Worm (Caenorhabditis elegans) whole organism, L2 larva: ENCODE data around the gene F33D4.6.

Experiments used
- C34F6.9 ChIP-seq: fragments of 150-350 bp; optimal IDR thresholded peaks from 2 replicates; lab custom pipeline; 2014; ENCODE audit warnings: missing biosample characterization, missing genetic modification characterization
- F13H6.1 ChIP-seq: sonication (generic microtip); optimal IDR thresholded peaks from 2 replicates; lab custom pipeline; 2016; ENCODE audit warnings: missing genetic modification characterization, missing compliant biosample characterization
- R02D3.7 ChIP-seq: fragments of 150-350 bp; optimal IDR thresholded peaks from 2 replicates; lab custom pipeline; 2014; ENCODE audit warnings: missing biosample characterization, missing genetic modification characterization
- ZK546.5 ChIP-seq: sonication (generic microtip); optimal IDR thresholded peaks from 2 replicates; lab custom pipeline; 2017; ENCODE audit warnings: missing biosample characterization, missing genetic modification characterization
- alr-1 ChIP-seq: fragments of 150-350 bp; optimal IDR thresholded peaks from 2 replicates; lab custom pipeline; 2014; ENCODE audit warnings: missing biosample characterization, missing genetic modification characterization
- aly-2 ChIP-seq: fragments of 150-350 bp; optimal IDR thresholded peaks from 2 replicates; lab custom pipeline; 2014; ENCODE audit warnings: missing biosample characterization, missing genetic modification characterization
- ama-1 ChIP-seq: fragments of 150-350 bp; optimal IDR thresholded peaks from 2 replicates; lab custom pipeline; 2018; ENCODE audit warnings: inconsistent platforms
- blmp-1 ChIP-seq: sonication (generic microtip); optimal IDR thresholded peaks from 2 replicates; lab custom pipeline; 2017; ENCODE audit warnings: missing genetic modification characterization, mild to moderate bottlenecking, missing compliant biosample characterization, antibody characterized with exemption, moderate library complexity; ENCODE audit not compliant: insufficient read depth
- ceh-16 ChIP-seq: fragments of 150-350 bp; optimal IDR thresholded peaks from 2 replicates; lab custom pipeline; 2014; ENCODE audit warnings: missing biosample characterization, missing genetic modification characterization
- ceh-82 ChIP-seq: fragments of 150-350 bp; optimal IDR thresholded peaks from 2 replicates; lab custom pipeline; 2014; ENCODE audit warnings: missing biosample characterization, missing genetic modification characterization
- dmd-4 ChIP-seq: sonication (generic microtip); optimal IDR thresholded peaks from 2 replicates; lab custom pipeline; 2017; ENCODE audit warnings: missing biosample characterization, missing genetic modification characterization
- egl-27 ChIP-seq: sonication (generic microtip); optimal IDR thresholded peaks from 3 replicates; lab custom pipeline; 2017; ENCODE audit warnings: missing biosample characterization, missing genetic modification reagents, missing genetic modification characterization
- elt-3 ChIP-seq: sonication (generic microtip); optimal IDR thresholded peaks from 2 replicates; lab custom pipeline; 2017; ENCODE audit warnings: missing biosample characterization, missing genetic modification characterization
- fos-1 ChIP-seq: fragments of 150-350 bp; optimal IDR thresholded peaks from 2 replicates; lab custom pipeline; 2014; ENCODE audit warnings: missing biosample characterization, missing genetic modification characterization
- lin-39 ChIP-seq: fragments of 150-350 bp; optimal IDR thresholded peaks from 2 replicates; lab custom pipeline; 2014; ENCODE audit warnings: missing biosample characterization, missing genetic modification reagents, missing genetic modification characterization
- lsy-2 ChIP-seq, 2 experiments: fragments of 150-350 bp in 1 of 2; sonication (generic microtip) in 1 of 2; optimal IDR thresholded peaks; 2 replicates each; lab custom pipeline; 2014 to 2017; ENCODE audit warnings: missing biosample characterization in 2 of 2, missing genetic modification characterization in 2 of 2
- mab-5 ChIP-seq: fragments of 150-350 bp; optimal IDR thresholded peaks from 2 replicates; lab custom pipeline; 2014; ENCODE audit warnings: missing biosample characterization, missing genetic modification characterization
- mbf-1 ChIP-seq: sonication (generic microtip); optimal IDR thresholded peaks from 2 replicates; lab custom pipeline; 2017; ENCODE audit warnings: missing biosample characterization, missing genetic modification characterization
- nhr-10 ChIP-seq: sonication (generic microtip); optimal IDR thresholded peaks from 2 replicates; lab custom pipeline; 2017; ENCODE audit warnings: missing biosample characterization, missing genetic modification characterization
- nhr-12 ChIP-seq: fragments of 150-350 bp; optimal IDR thresholded peaks from 2 replicates; lab custom pipeline; 2014; ENCODE audit warnings: missing biosample characterization, missing genetic modification characterization
- nhr-129 ChIP-seq: fragments of 150-350 bp; optimal IDR thresholded peaks from 2 replicates; lab custom pipeline; 2014; ENCODE audit warnings: missing biosample characterization, missing genetic modification characterization
- nhr-23 ChIP-seq: fragments of 150-350 bp; optimal IDR thresholded peaks from 2 replicates; lab custom pipeline; 2014; ENCODE audit warnings: missing biosample characterization, missing genetic modification reagents, missing genetic modification characterization
- nhr-237 ChIP-seq: fragments of 150-350 bp; optimal IDR thresholded peaks from 2 replicates; lab custom pipeline; 2014; ENCODE audit warnings: missing biosample characterization, missing genetic modification characterization
- nhr-25 ChIP-seq: fragments of 150-350 bp; sonication (generic microtip); optimal IDR thresholded peaks from 3 replicates; lab custom pipeline; 2014; ENCODE audit warnings: missing biosample characterization, missing genetic modification characterization
- nhr-6 ChIP-seq: fragments of 150-350 bp; optimal IDR thresholded peaks from 2 replicates; lab custom pipeline; 2014; ENCODE audit warnings: missing biosample characterization, missing genetic modification characterization
- nhr-77 ChIP-seq: fragments of 150-350 bp; optimal IDR thresholded peaks from 2 replicates; lab custom pipeline; 2014; ENCODE audit warnings: missing biosample characterization, missing genetic modification characterization
- skn-1 ChIP-seq: sonication (generic microtip); optimal IDR thresholded peaks from 2 replicates; lab custom pipeline; 2017; ENCODE audit warnings: missing biosample characterization, missing genetic modification characterization
- sma-9 ChIP-seq, 2 experiments: fragments of 150-350 bp in 1 of 2; sonication (generic microtip) in 1 of 2; optimal IDR thresholded peaks; 2 replicates each; lab custom pipeline; 2014 to 2016; ENCODE audit warnings: missing genetic modification characterization in 2 of 2, mild to moderate bottlenecking in 1 of 2, missing biosample characterization in 1 of 2, missing compliant biosample characterization in 1 of 2, missing genetic modification reagents in 1 of 2, moderate library complexity in 1 of 2
- unc-39 ChIP-seq: fragments of 150-350 bp; optimal IDR thresholded peaks from 2 replicates; lab custom pipeline; 2014; ENCODE audit warnings: missing biosample characterization, missing genetic modification characterization
- unc-55 ChIP-seq: fragments of 150-350 bp; sonication (generic microtip); optimal IDR thresholded peaks from 3 replicates; lab custom pipeline; 2014; ENCODE audit warnings: missing biosample characterization, missing genetic modification reagents, missing genetic modification characterization
- unc-62 ChIP-seq: fragments of 150-350 bp; optimal IDR thresholded peaks from 2 replicates; lab custom pipeline; 2014; ENCODE audit warnings: missing biosample characterization, missing genetic modification reagents, missing genetic modification characterization
- zag-1 ChIP-seq: fragments of 150-350 bp; optimal IDR thresholded peaks from 2 replicates; lab custom pipeline; 2014; ENCODE audit warnings: missing biosample characterization, missing genetic modification characterization
- ztf-1 ChIP-seq: fragments of 200-800 bp; sonication (Bioruptor generic); conservative IDR thresholded peaks from 2 replicates; pipeline ENCODE4 v1.3.6; 2022; ENCODE audit warnings: missing genetic modification characterization, missing compliant biosample characterization
- ztf-11 ChIP-seq: sonication (generic microtip); optimal IDR thresholded peaks from 2 replicates; lab custom pipeline; 2017; ENCODE audit warnings: missing biosample characterization, missing genetic modification characterization
- ztf-4 ChIP-seq: fragments of 150-350 bp; optimal IDR thresholded peaks from 2 replicates; lab custom pipeline; 2014; ENCODE audit warnings: missing biosample characterization, missing genetic modification characterization

F33D4.6 gene

DNA sequence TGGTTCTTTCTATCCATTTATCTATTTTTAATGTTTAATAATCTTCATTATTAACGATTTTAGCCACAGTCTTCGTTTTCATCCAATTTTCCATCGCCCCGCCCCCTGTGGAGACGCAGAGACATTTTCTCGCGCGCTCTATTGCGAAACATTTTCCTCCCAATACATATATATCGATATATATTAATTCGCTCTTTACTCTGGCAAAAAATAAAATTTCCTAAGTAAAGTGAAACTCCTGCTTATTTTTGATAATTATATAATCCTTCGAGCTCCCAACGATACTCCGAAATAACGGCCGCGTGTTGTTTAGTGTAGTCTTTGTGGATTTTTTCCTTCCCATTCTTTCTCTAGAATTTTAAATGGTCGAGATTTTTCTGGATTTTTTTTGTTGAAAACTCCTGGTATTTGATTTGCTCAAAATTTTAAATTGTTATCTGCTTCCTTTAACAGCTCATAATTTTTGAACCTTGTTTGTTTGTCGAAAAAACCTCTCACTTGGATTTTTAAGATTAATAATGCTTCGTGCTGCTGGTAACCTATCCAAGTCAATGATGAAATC, 10.7 kb upstream of the F33D4.6 start, which contains the start of gene sucg-1:
Gene sucg-1 (plus strand): TSS at position 512 of the 562 bp plus-strand sequence.
- no peak for TF ChIP-seq R02D3.7 (tag; lab: Kevin White, UChicago)
- TF ChIP-seq skn-1 = no peak
- TF ChIP-seq unc-55 (GFP tag; lab: Kevin White, UChicago) = peak; percentile 50

DNA sequence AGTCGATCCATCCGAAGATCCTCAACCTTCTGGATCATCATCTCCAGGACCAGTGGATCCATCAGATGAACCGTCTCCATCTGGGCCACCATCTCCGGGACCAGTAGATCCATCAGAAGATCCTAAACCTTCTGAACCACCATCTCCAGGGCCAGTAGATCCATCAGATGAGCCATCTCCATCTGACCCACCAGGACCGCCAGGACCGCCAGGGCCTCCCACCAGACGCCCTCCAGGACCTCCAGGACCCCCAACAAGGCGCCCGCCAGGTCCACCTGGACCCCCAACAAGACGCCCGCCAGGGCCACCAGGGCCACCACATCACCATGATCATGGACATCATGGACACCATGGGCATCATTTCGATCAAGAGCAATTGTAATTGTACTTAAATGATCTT, 9.4 kb upstream of the F33D4.6 start:
- TF ChIP-seq ceh-16 (tag; lab: Kevin White, UChicago) = no peak

DNA sequence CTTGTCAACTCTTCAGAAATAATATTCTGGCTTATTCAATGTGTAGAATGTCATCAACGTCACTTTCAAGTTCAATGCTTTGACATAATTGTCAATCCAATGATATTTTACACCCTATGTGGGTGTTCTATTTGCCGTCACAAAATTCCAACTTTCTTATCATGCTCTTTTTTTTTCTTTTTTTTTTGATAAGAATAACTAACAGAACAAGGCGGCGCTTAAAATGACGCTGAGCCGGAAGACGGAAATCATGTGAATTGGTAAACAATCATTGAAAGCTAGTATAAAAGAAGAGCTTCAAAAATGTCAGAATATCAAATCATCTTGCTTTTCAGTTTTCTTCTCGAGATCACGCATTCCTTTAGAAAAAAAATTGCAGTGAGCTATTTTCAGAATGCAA, 8.5 kb upstream of the F33D4.6 start, which contains the start of gene C50F7.5:
Gene C50F7.5 (plus strand): TSS at position 395 of the 400 bp plus-strand sequence.
- TF ChIP-seq ztf-4 (tag; lab: Kevin White, UChicago) (no peak), ztf-1 (GFP tag; lab: Robert Waterston, UW) (no peak), skn-1 (no peak), aly-2 (no peak), zag-1 (tag; lab: Kevin White, UChicago) (no peak), alr-1 (no peak), nhr-129 (no peak), fos-1 (tag; lab: Kevin White, UChicago) (peak; percentile 71)
- TF ChIP-seq, all 48 proteins: peak for 1

DNA sequence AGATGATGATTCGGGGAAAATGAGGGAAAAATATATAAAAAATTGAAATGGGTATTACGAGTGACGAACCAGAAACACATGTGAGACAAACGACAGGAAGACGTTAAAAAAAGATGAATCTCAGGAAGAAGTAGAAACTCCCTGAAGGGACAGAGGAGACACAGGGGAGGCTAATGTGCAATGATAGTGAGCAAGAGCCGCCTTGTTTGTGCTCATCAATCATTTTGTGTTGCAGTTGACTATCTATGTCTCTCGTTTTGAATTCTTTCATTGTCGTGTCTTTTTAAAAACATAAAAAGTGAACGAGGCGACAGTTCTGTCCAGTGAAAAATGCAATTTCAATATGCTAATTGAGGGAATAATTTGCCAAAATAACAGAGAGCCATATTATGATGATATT, 7.1 kb upstream of the F33D4.6 start:
- no peak for TF ChIP-seq dmd-4 (tag; lab: Kevin White, UChicago)
- TF ChIP-seq mab-5 (tag; lab: Kevin White, UChicago) = peak; percentile 64
- no peak for TF ChIP-seq unc-39 (tag; lab: Kevin White, UChicago)
- peak; percentile 32 for TF ChIP-seq unc-55 (GFP tag; lab: Kevin White, UChicago)
- TF ChIP-seq ztf-11 = no peak
- TF ChIP-seq nhr-25 (tag; lab: Kevin White, UChicago) = no peak
- no peak for TF ChIP-seq nhr-12

DNA sequence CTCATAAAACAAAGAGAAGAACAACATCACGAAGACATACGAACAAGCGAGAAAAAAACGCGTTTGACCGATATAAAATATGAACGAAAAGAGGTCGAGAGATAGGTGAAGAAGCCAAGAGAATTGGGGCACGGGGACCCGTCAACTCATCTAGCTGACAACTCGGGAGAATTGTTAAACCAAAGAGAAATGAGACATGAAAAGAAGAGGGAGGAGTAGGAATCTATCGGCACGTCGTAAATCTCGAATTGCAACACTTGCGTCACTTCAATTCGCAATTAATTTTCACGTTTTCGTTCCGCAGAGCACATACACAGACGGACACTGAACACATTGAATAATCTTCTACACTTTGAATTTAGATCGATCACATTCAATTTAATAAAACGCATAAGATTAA, 5.7 kb upstream of the F33D4.6 start:
- TF ChIP-seq lin-39 (tag; lab: Kevin White, UChicago) = no peak
- TF ChIP-seq C34F6.9 (tag; lab: Kevin White, UChicago) = no peak
- TF ChIP-seq nhr-10 (tag; lab: Kevin White, UChicago) = no peak
- no peak for TF ChIP-seq ztf-1 (GFP tag; lab: Robert Waterston, UW)
- TF ChIP-seq fos-1 (tag; lab: Kevin White, UChicago) = no peak
- no peak for TF ChIP-seq blmp-1
- no peak for TF ChIP-seq nhr-23 (tag; lab: Kevin White, UChicago)
- no peak for TF ChIP-seq nhr-237
- no peak for TF ChIP-seq unc-55 (GFP tag; lab: Kevin White, UChicago)
- TF ChIP-seq sma-9 (GFP tag; optimal IDR thresholded peaks at IDR 0.05; lab: Kevin White, UChicago) = no peak
- no peak for TF ChIP-seq sma-9 (tag; optimal IDR thresholded peaks at IDR 0.05; lab: Kevin White, UChicago)
- no peak for TF ChIP-seq ceh-16 (tag; lab: Kevin White, UChicago)
- TF ChIP-seq ZK546.5 (tag; lab: Kevin White, UChicago) = no peak
- peak; percentile 48 for TF ChIP-seq mab-5 (tag; lab: Kevin White, UChicago)
- TF ChIP-seq ceh-82 = no peak
- TF ChIP-seq egl-27 (tag; lab: Kevin White, UChicago) = no peak
- TF ChIP-seq skn-1 = no peak
- peak; percentile 24 for TF ChIP-seq F13H6.1 (tag; lab: Kevin White, UChicago)
- TF ChIP-seq lsy-2 (tag; optimal IDR thresholded peaks at IDR 0.05; lab: Kevin White, UChicago) = peak in 1 of 2 experiments; percentile 20
- no peak for TF ChIP-seq mbf-1 (tag; lab: Kevin White, UChicago)
- no peak for TF ChIP-seq zag-1 (tag; lab: Kevin White, UChicago)
- TF ChIP-seq ama-1 (lab: Kevin White, UChicago) = no peak
- no peak for TF ChIP-seq nhr-12
- no peak for TF ChIP-seq elt-3 (tag; lab: Kevin White, UChicago)
- no peak for TF ChIP-seq unc-62 (GFP tag; lab: Kevin White, UChicago)
- no peak for TF ChIP-seq nhr-77 (tag; lab: Kevin White, UChicago)
- no peak for TF ChIP-seq nhr-6 (tag; lab: Kevin White, UChicago)
